Fruit fly (Drosophila melanogaster) whole organism, embryonic: ENCODE measurements around the gene RhoGEF4.
A peak's percentile ranks its signal among the peaks of the same experiment; 100 is the strongest.

Experiments
- Atf-2 ChIP-seq: fragments of 200-800 bp; sonication (Bioruptor generic); optimal IDR thresholded peaks from 2 replicates; lab custom pipeline; 2016; ENCODE audit warnings: missing biosample characterization, missing genetic modification characterization
- Atf3 ChIP-seq: fragments of 200-800 bp; sonication (Bioruptor generic); optimal IDR thresholded peaks from 3 replicates; lab custom pipeline; 2016; ENCODE audit warnings: missing biosample characterization, missing genetic modification characterization
- CG10274 ChIP-seq: fragments of 200-800 bp; sonication (Bioruptor generic); optimal IDR thresholded peaks from 3 replicates; lab custom pipeline; 2017; ENCODE audit warnings: missing biosample characterization, mild to moderate bottlenecking, missing genetic modification characterization
- CG10366 ChIP-seq: fragments of 200-800 bp; sonication (Bioruptor generic); IDR thresholded peaks from 2 replicates; pipeline ENCODE4 v1.3.6; 2022; ENCODE audit warnings: missing biosample characterization, missing genetic modification characterization
- CG11695 ChIP-seq: fragments of 200-800 bp; sonication (Bioruptor generic); IDR thresholded peaks from 3 replicates; pipeline ENCODE4 v1.3.6; 2022; ENCODE audit warnings: missing biosample characterization, missing genetic modification characterization
- CG12155 ChIP-seq: fragments of 200-800 bp; sonication (Bioruptor generic); optimal IDR thresholded peaks from 3 replicates; lab custom pipeline; 2016; ENCODE audit warnings: missing biosample characterization, missing genetic modification characterization
- CG12219 ChIP-seq: fragments of 200-800 bp; sonication (Bioruptor generic); optimal IDR thresholded peaks from 3 replicates; lab custom pipeline; 2018; ENCODE audit warnings: missing biosample characterization, mild to moderate bottlenecking, missing genetic modification characterization
- CG12769 ChIP-seq: fragments of 200-800 bp; sonication (Bioruptor generic); optimal IDR thresholded peaks from 2 replicates; lab custom pipeline; 2019; ENCODE audit warnings: missing biosample characterization, mild to moderate bottlenecking, missing genetic modification characterization, moderate library complexity
- CG13424 ChIP-seq: fragments of 200-800 bp; sonication (Bioruptor generic); optimal IDR thresholded peaks from 2 replicates; lab custom pipeline; 2019; ENCODE audit warnings: missing biosample characterization, mild to moderate bottlenecking, missing genetic modification characterization, moderate library complexity
- CG13624 ChIP-seq: fragments of 200-800 bp; sonication (Bioruptor generic); optimal IDR thresholded peaks from 2 replicates; lab custom pipeline; 2016; ENCODE audit warnings: missing biosample characterization, missing genetic modification characterization
- CG17328 ChIP-seq: fragments of 200-800 bp; sonication (Bioruptor generic); IDR thresholded peaks from 2 replicates; pipeline ENCODE4 v1.3.6; 2022; ENCODE audit warnings: missing biosample characterization, missing genetic modification characterization
- CHES-1-like ChIP-seq: fragments of 200-800 bp; sonication (Bioruptor generic); optimal IDR thresholded peaks from 2 replicates; lab custom pipeline; 2016; ENCODE audit warnings: missing biosample characterization, missing genetic modification characterization
- D19A ChIP-seq: fragments of 200-800 bp; optimal IDR thresholded peaks from 3 replicates; lab custom pipeline; 2019; ENCODE audit warnings: missing biosample characterization, mild to moderate bottlenecking, missing genetic modification characterization, moderate library complexity
- Dp ChIP-seq: fragments of 200-800 bp; sonication (Bioruptor generic); optimal IDR thresholded peaks from 2 replicates; lab custom pipeline; 2018; ENCODE audit warnings: missing biosample characterization, mild to moderate bottlenecking, missing genetic modification characterization, moderate library complexity
- Ets97D ChIP-seq: fragments of 200-800 bp; sonication (Bioruptor generic); optimal IDR thresholded peaks from 3 replicates; lab custom pipeline; 2016; ENCODE audit warnings: missing biosample characterization, missing genetic modification characterization
- H15 ChIP-seq: fragments of 200-800 bp; sonication (Bioruptor generic); IDR thresholded peaks from 3 replicates; pipeline ENCODE4 v1.3.6; 2022; ENCODE audit warnings: missing biosample characterization, missing genetic modification characterization
- HLH54F ChIP-seq: fragments of 200-800 bp; sonication (Bioruptor generic); optimal IDR thresholded peaks from 3 replicates; lab custom pipeline; 2016; ENCODE audit warnings: missing biosample characterization, missing genetic modification characterization
- HLHmδ ChIP-seq: fragments of 200-800 bp; sonication (Bioruptor generic); optimal IDR thresholded peaks from 2 replicates; lab custom pipeline; 2018; ENCODE audit warnings: missing biosample characterization, mild to moderate bottlenecking, missing genetic modification characterization, moderate library complexity
- Hmr ChIP-seq: fragments of 200-800 bp; sonication (Bioruptor generic); optimal IDR thresholded peaks from 3 replicates; lab custom pipeline; 2017; ENCODE audit warnings: mild to moderate bottlenecking, missing biosample characterization, missing genetic modification reagents, missing genetic modification characterization
- MTF-1 ChIP-seq: fragments of 200-800 bp; sonication (Bioruptor generic); optimal IDR thresholded peaks from 2 replicates; lab custom pipeline; 2018; ENCODE audit warnings: missing biosample characterization, mild to moderate bottlenecking, missing genetic modification characterization, borderline replicate concordance
- Mes4 ChIP-seq: fragments of 200-800 bp; sonication (Bioruptor generic); optimal IDR thresholded peaks from 2 replicates; lab custom pipeline; 2016; ENCODE audit warnings: missing biosample characterization, missing genetic modification characterization
- NC2β ChIP-seq: fragments of 200-800 bp; sonication (Bioruptor generic); optimal IDR thresholded peaks from 2 replicates; lab custom pipeline; 2016; ENCODE audit warnings: missing biosample characterization, missing genetic modification characterization
- PHDP ChIP-seq: fragments of 200-800 bp; sonication (Bioruptor generic); optimal IDR thresholded peaks from 3 replicates; lab custom pipeline; 2018; ENCODE audit warnings: missing biosample characterization, mild to moderate bottlenecking, missing genetic modification characterization, moderate library complexity
- Rfx ChIP-seq: fragments of 200-800 bp; sonication (Bioruptor generic); IDR thresholded peaks from 2 replicates; pipeline ENCODE4 v1.3.6; 2022; ENCODE audit warnings: missing biosample characterization, missing genetic modification characterization
- Sry-β ChIP-seq: fragments of 200-800 bp; sonication (Bioruptor generic); optimal IDR thresholded peaks from 2 replicates; lab custom pipeline; 2018; ENCODE audit warnings: missing biosample characterization, mild to moderate bottlenecking, missing genetic modification characterization, moderate library complexity
- Vsx1 ChIP-seq: fragments of 200-800 bp; sonication (Bioruptor generic); optimal IDR thresholded peaks from 2 replicates; lab custom pipeline; 2017; ENCODE audit warnings: missing biosample characterization, mild to moderate bottlenecking, missing genetic modification characterization, missing genetic modification reagents
- amos ChIP-seq: fragments of 200-800 bp; sonication (Bioruptor generic); IDR thresholded peaks from 2 replicates; pipeline ENCODE4 v1.3.6; 2022; ENCODE audit warnings: missing biosample characterization, missing genetic modification characterization; ENCODE audit not compliant: partially characterized antibody
- ash1 ChIP-seq: fragments of 200-800 bp; sonication (Bioruptor generic); optimal IDR thresholded peaks from 2 replicates; lab custom pipeline; 2018; ENCODE audit warnings: missing biosample characterization, mild to moderate bottlenecking, missing genetic modification characterization
- bbx ChIP-seq: fragments of 200-800 bp; sonication (Bioruptor generic); IDR thresholded peaks from 2 replicates; pipeline ENCODE4 v1.3.6; 2022; ENCODE audit warnings: missing biosample characterization, missing genetic modification characterization; ENCODE audit not compliant: partially characterized antibody
- ci ChIP-seq: fragments of 200-800 bp; sonication (Bioruptor generic); IDR thresholded peaks from 3 replicates; pipeline ENCODE4 v1.3.6; 2022; ENCODE audit warnings: missing biosample characterization, missing genetic modification characterization
- cwo ChIP-seq: fragments of 200-800 bp; sonication (Bioruptor generic); optimal IDR thresholded peaks from 3 replicates; lab custom pipeline; 2017; ENCODE audit warnings: missing biosample characterization, missing genetic modification characterization, mild to moderate bottlenecking, moderate library complexity, missing genetic modification reagents
- dysf ChIP-seq: fragments of 200-800 bp; sonication (Bioruptor generic); IDR thresholded peaks from 3 replicates; pipeline ENCODE4 v1.3.6; 2022; ENCODE audit warnings: missing biosample characterization, missing genetic modification characterization
- gem ChIP-seq: fragments of 200-800 bp; sonication (Bioruptor generic); optimal IDR thresholded peaks from 2 replicates; lab custom pipeline; 2019; ENCODE audit warnings: missing biosample characterization, mild to moderate bottlenecking, missing genetic modification characterization, moderate library complexity
- gro ChIP-seq: fragments of 200-800 bp; sonication (Bioruptor generic); optimal IDR thresholded peaks from 2 replicates; lab custom pipeline; 2016; ENCODE audit warnings: missing biosample characterization, missing genetic modification characterization
- hkb ChIP-seq, 2 experiments: fragments of 200-800 bp in 1 of 2; fragments of >200 bp in 1 of 2; sonication (Bioruptor generic) in 1 of 2; IDR thresholded peaks in 1 of 2; optimal IDR thresholded peaks in 1 of 2; 2 replicates each; pipeline versions ENCODE4 v1.3.6 to Lab custom; 2017 to 2022; ENCODE audit warnings: missing biosample characterization in 1 of 2, missing genetic modification characterization in 1 of 2
- kni ChIP-seq: fragments of 200-800 bp; sonication (Bioruptor generic); optimal IDR thresholded peaks from 3 replicates; lab custom pipeline; 2017; ENCODE audit warnings: mild to moderate bottlenecking, missing biosample characterization, missing genetic modification reagents, missing genetic modification characterization
- knrl ChIP-seq: fragments of 200-800 bp; sonication (Bioruptor generic); IDR thresholded peaks from 3 replicates; pipeline ENCODE4 v1.3.6; 2022; ENCODE audit warnings: missing biosample characterization, missing genetic modification characterization; ENCODE audit not compliant: partially characterized antibody
- mld ChIP-seq: fragments of 200-800 bp; sonication (Bioruptor generic); IDR thresholded peaks from 3 replicates; pipeline ENCODE4 v1.3.6; 2022; ENCODE audit warnings: missing biosample characterization, missing genetic modification characterization; ENCODE audit not compliant: partially characterized antibody
- oc ChIP-seq: fragments of 200-800 bp; sonication (Bioruptor generic); optimal IDR thresholded peaks from 2 replicates; lab custom pipeline; 2018; ENCODE audit warnings: missing biosample characterization, mild to moderate bottlenecking, missing genetic modification characterization, moderate library complexity
- odd ChIP-seq: fragments of 200-800 bp; sonication (Bioruptor generic); optimal IDR thresholded peaks from 2 replicates; lab custom pipeline; 2017; ENCODE audit warnings: missing biosample characterization, mild to moderate bottlenecking, missing genetic modification characterization
- pho ChIP-seq: fragments of 200-800 bp; sonication (Bioruptor generic); optimal IDR thresholded peaks from 2 replicates; lab custom pipeline; 2016; ENCODE audit warnings: missing biosample characterization, missing genetic modification characterization
- prd ChIP-seq, 3 experiments: fragments of >200 bp in 2 of 3; fragments of 200-800 bp in 1 of 3; sonication (Bioruptor generic) in 1 of 3; optimal IDR thresholded peaks in 2 of 3; IDR thresholded peaks in 1 of 3; 2 replicates in 2 of 3; 3 replicates in 1 of 3; pipeline versions ENCODE4 v1.3.6 to Lab custom; 2017 to 2022; ENCODE audit warnings: missing biosample characterization in 1 of 3, missing genetic modification characterization in 1 of 3
- rib ChIP-seq: fragments of 200-800 bp; sonication (Bioruptor generic); IDR thresholded peaks from 2 replicates; pipeline ENCODE4 v1.3.6; 2022; ENCODE audit warnings: missing biosample characterization, missing genetic modification characterization
- sens ChIP-seq: fragments of 200-800 bp; sonication (Bioruptor generic); peaks from one replicate; lab custom pipeline; 2016; ENCODE audit warnings: missing biosample characterization, missing genetic modification characterization
- sens-2 ChIP-seq: fragments of 200-800 bp; sonication (Bioruptor generic); IDR thresholded peaks from 2 replicates; pipeline ENCODE4 v1.3.6; 2022; ENCODE audit warnings: missing biosample characterization, missing genetic modification characterization
- sob ChIP-seq: fragments of 200-800 bp; sonication (Bioruptor generic); IDR thresholded peaks from 2 replicates; pipeline ENCODE4 v1.3.6; 2022; ENCODE audit warnings: missing biosample characterization, missing genetic modification characterization
- sug ChIP-seq: fragments of 200-800 bp; optimal IDR thresholded peaks from 2 replicates; lab custom pipeline; 2019; ENCODE audit warnings: missing biosample characterization, mild to moderate bottlenecking, missing genetic modification characterization, moderate library complexity
- zf30C ChIP-seq: fragments of 200-800 bp; sonication (Bioruptor generic); optimal IDR thresholded peaks from 3 replicates; lab custom pipeline; 2018; ENCODE audit warnings: missing biosample characterization, mild to moderate bottlenecking, missing genetic modification characterization

RhoGEF4 gene

DNA sequence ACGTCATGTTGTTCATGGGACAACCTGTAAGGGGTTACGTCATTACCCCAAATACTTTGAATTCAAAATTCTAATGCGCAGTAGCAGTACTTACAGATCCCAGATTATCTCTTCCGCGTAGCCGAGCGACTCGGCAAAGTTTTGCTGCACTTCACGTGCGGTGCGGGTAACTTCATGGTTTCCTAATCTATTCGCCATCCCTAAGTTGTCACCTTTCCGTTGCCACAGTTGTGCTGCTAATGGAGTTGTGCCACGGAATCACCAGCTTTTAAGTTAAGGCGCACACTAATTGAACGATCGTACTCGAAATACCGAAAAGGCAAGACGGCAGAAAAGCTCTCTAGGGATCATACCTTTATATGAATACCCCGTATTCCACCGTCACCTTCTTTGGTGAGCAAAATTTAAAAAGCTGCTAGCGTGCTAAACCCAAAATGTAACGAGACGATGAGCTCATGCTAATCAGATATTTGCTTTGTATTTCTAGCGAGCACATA, 36.7 kb upstream of the RhoGEF4 start, which contains the start of gene pst (continued):
- TF ChIP-seq HLH54F (GFP tag; lab: Kevin White, UChicago) (peak; percentile 29), sug (tag; lab: Kevin White, UChicago) (peak; percentile 34), mld (GFP tag; lab: Robert Waterston, UW) (0 out of 3 replicates have a peak, but pooled peaks have one; percentile 35), amos (GFP tag; lab: Robert Waterston, UW) (peak; percentile 40; the same call in 1 of the 2 replicates), prd (optimal IDR thresholded peaks at IDR 0.05; lab: Kevin White, UChicago) (no peak), prd (GFP tag; IDR thresholded peaks at IDR 0.05; lab: Robert Waterston, UW) (no peak), zf30C (GFP tag; lab: Kevin White, UChicago) (no peak), knrl (GFP tag; lab: Robert Waterston, UW) (no peak), Rfx (peak; percentile 27; the same call in 1 of the 2 replicates), CHES-1-like (peak; percentile 20), Mes4 (GFP tag; lab: Kevin White, UChicago) (no peak), ci (GFP tag; lab: Robert Waterston, UW) (peak; percentile 54), bbx (GFP tag; lab: Robert Waterston, UW) (peak; percentile 69), CG10274 (GFP tag; lab: Kevin White, UChicago) (peak; percentile 37), CG17328 (GFP tag; lab: Robert Waterston, UW) (0 out of 2 replicates have a peak, but pooled peaks have one; percentile 9), pho (peak; percentile 30), CG13624 (peak; percentile 63), Ets97D (GFP tag; lab: Kevin White, UChicago) (peak; percentile 53), Vsx1 (peak; percentile 64), PHDP (tag; lab: Kevin White, UChicago) (peak; percentile 40), hkb (optimal IDR thresholded peaks at IDR 0.05; lab: Kevin White, UChicago) (no peak), hkb (GFP tag; IDR thresholded peaks at IDR 0.05; lab: Robert Waterston, UW) (peak; percentile 57; the same call in 1 of the 2 replicates), cwo (GFP tag; lab: Kevin White, UChicago) (peak; percentile 44), CG10366 (GFP tag; lab: Robert Waterston, UW) (no peak), Sry-β (GFP tag; lab: Kevin White, UChicago) (no peak), rib (GFP tag; lab: Robert Waterston, UW) (peak; percentile 34), HLHmδ (GFP tag; lab: Kevin White, UChicago) (peak; percentile 33), Atf3 (peak; percentile 22), CG11695 (GFP tag; lab: Robert Waterston, UW) (0 out of 3 replicates have a peak, but pooled peaks have one; percentile 29), odd (GFP tag; lab: Kevin White, UChicago) (peak; percentile 32), dysf (GFP tag; lab: Robert Waterston, UW) (0 out of 3 replicates have a peak, but pooled peaks have one; percentile 26), kni (GFP tag; lab: Kevin White, UChicago) (peak; percentile 23), Atf-2 (GFP tag; lab: Kevin White, UChicago) (peak; percentile 14), H15 (GFP tag; lab: Robert Waterston, UW) (0 out of 3 replicates have a peak, but pooled peaks have one; percentile 44), oc (tag; lab: Kevin White, UChicago) (peak; percentile 45), sob (GFP tag; lab: Robert Waterston, UW) (peak; percentile 40; the same call in 1 of the 2 replicates), sens-2 (GFP tag; lab: Robert Waterston, UW) (peak; percentile 6; the same call in 1 of the 2 replicates), ash1 (peak; percentile 14), Hmr (GFP tag; lab: Kevin White, UChicago) (peak; percentile 60), MTF-1 (GFP tag; lab: Kevin White, UChicago) (peak; percentile 17), D19A (tag; lab: Kevin White, UChicago) (peak; percentile 14), gro (peak; percentile 8), sens (GFP tag; lab: Kevin White, UChicago) (peak; percentile 31), CG12155 (GFP tag; lab: Kevin White, UChicago) (peak; percentile 96), NC2β (GFP tag; lab: Kevin White, UChicago) (peak; percentile 41), CG12769 (peak; percentile 74), CG13424 (tag; lab: Kevin White, UChicago) (no peak), Dp (GFP tag; lab: Kevin White, UChicago) (peak; percentile 44), CG12219 (GFP tag; lab: Kevin White, UChicago) (peak; percentile 7), gem (tag; lab: Kevin White, UChicago) (no peak)
